Fruit fly (Drosophila melanogaster): ENCODE data around the gene spn-A.

Gene spn-A

dm6 chr3R:30014977-30015514 is 40.8 kb downstream of the spn-A start, which contains the start of gene CG7920 (continued):
- peak; percentile 89 for TF ChIP-seq CG13287 (GFP tag; IDR thresholded peaks at IDR 0.05; ENCODE audit: partially characterized antibody)
- TF ChIP-seq tap (tag; optimal IDR thresholded peaks at IDR 0.05): peak; percentile 11
- TF ChIP-seq Xrp1 (GFP tag; IDR thresholded peaks at IDR 0.05): no peak
- TF ChIP-seq pho (GFP tag; optimal IDR thresholded peaks at IDR 0.05): peak; percentile 46
- TF ChIP-seq CG12104 (GFP tag; optimal IDR thresholded peaks at IDR 0.05): peak; percentile 16
- TF ChIP-seq eyg (GFP tag; optimal IDR thresholded peaks at IDR 0.05): peak; percentile 34
- TF ChIP-seq slp2 (GFP tag; optimal IDR thresholded peaks at IDR 0.05): no peak
- no peak for TF ChIP-seq al (GFP tag; IDR thresholded peaks at IDR 0.05)
- peak; percentile 48 for TF ChIP-seq ems (GFP tag; optimal IDR thresholded peaks at IDR 0.05)

- TF ChIP-seq CG3726 (GFP tag; IDR thresholded peaks at IDR 0.05) (no peak), tio (GFP tag; optimal IDR thresholded peaks at IDR 0.05) (no peak), CG15269 (tag; optimal IDR thresholded peaks at IDR 0.05) (no peak), CG17802 (tag; optimal IDR thresholded peaks at IDR 0.05) (no peak), CG11695 (GFP tag; IDR thresholded peaks at IDR 0.05) (no peak), CG6791 (GFP tag; IDR thresholded peaks at IDR 0.05; ENCODE audit: partially characterized antibody) (0 out of 3 replicates have a peak, but pooled peaks have one; percentile 8), wek (GFP tag; optimal IDR thresholded peaks at IDR 0.05) (no peak), ci (GFP tag; IDR thresholded peaks at IDR 0.05) (peak; percentile 21; the same call in 1 of the 3 replicates), disco-r (GFP tag; optimal IDR thresholded peaks at IDR 0.05) (no peak), Sox100B (GFP tag; optimal IDR thresholded peaks at IDR 0.05) (no peak), Pdp1 (GFP tag; optimal IDR thresholded peaks at IDR 0.05) (peak in 1 of 2 experiments; percentile 91), sug (tag; optimal IDR thresholded peaks at IDR 0.05) (peak; percentile 31), HHEX (GFP tag; optimal IDR thresholded peaks at IDR 0.05) (no peak), shn (GFP tag; optimal IDR thresholded peaks at IDR 0.05) (no peak), ftz-f1 (GFP tag; optimal IDR thresholded peaks at IDR 0.05) (no peak), lilli (GFP tag; optimal IDR thresholded peaks at IDR 0.05) (no peak)
These were observed 41.4 kb downstream of the spn-A start for dm6 chr3R:30014480-30014879.

dm6 chr3R:30013909-30014308 is 41.9 kb downstream of the spn-A start:
- TF ChIP-seq slp2 (GFP tag; optimal IDR thresholded peaks at IDR 0.05) (no peak), bab2 (GFP tag; optimal IDR thresholded peaks at IDR 0.05) (no peak), Drgx (GFP tag; IDR thresholded peaks at IDR 0.05) (peak; percentile 66), CG10366 (GFP tag; IDR thresholded peaks at IDR 0.05) (no peak), Camta (GFP tag; optimal IDR thresholded peaks at IDR 0.05) (no peak), CG34376 (GFP tag; optimal IDR thresholded peaks at IDR 0.05) (no peak), CG33557 (GFP tag; optimal IDR thresholded peaks at IDR 0.05) (no peak), zfh2 (GFP tag; optimal IDR thresholded peaks at IDR 0.05) (no peak), sens (GFP tag) (peak; percentile 33), chinmo (GFP tag; IDR thresholded peaks at IDR 0.05; ENCODE audit: partially characterized antibody) (no peak), CG31224 (GFP tag; IDR thresholded peaks at IDR 0.05) (no peak), CG12155 (GFP tag; optimal IDR thresholded peaks at IDR 0.05) (no peak), hth (optimal IDR thresholded peaks at IDR 0.05) (no peak), Lpt (GFP tag; optimal IDR thresholded peaks at IDR 0.05) (no peak), cad (GFP tag; optimal IDR thresholded peaks at IDR 0.05) (no peak), Bteb2 (GFP tag; optimal IDR thresholded peaks at IDR 0.05) (no peak), CG8290 (GFP tag; optimal IDR thresholded peaks at IDR 0.05) (no peak), CG8290 (tag; optimal IDR thresholded peaks at IDR 0.05) (no peak), pnt (GFP tag; optimal IDR thresholded peaks at IDR 0.05) (no peak), Hand (GFP tag; optimal IDR thresholded peaks at IDR 0.05) (no peak), CG30020 (tag; optimal IDR thresholded peaks at IDR 0.05) (no peak), odd (GFP tag; optimal IDR thresholded peaks at IDR 0.05) (no peak), btn (GFP tag; optimal IDR thresholded peaks at IDR 0.05) (no peak), Hr51 (GFP tag; optimal IDR thresholded peaks at IDR 0.05) (no peak), Dbx (GFP tag; IDR thresholded peaks at IDR 0.05) (no peak), nom (GFP tag; optimal IDR thresholded peaks at IDR 0.05) (peak; percentile 98), CG33213 (GFP tag; optimal IDR thresholded peaks at IDR 0.05) (no peak)
